Fruit fly (Drosophila melanogaster): ENCODE measurements around the gene Ccp84Af.

Gene Ccp84Af

DNA sequence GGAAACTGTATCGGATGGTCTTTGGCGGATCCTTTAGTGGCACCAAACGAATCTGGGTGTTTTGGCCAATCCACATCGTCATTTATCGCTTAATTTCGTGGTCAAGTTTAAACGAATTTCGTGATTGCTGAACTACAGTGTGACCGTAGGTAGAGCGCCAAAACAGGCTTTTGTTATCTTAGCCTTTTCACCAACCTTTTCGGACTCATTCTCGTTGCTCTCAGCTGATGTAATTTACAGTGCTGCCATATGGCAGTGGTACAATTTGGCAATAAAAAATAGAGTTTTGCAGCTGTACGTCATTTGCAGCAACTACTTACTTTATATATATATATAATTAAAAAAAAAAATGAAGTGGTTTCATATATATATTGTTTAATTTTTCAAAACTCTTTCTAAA, 30.1 kb downstream of the Ccp84Af start, which contains the start of gene agt (continued):
- 0 out of 2 replicates have a peak, but pooled peaks have one; percentile 35 for TF ChIP-seq bbx (GFP tag; IDR thresholded peaks at IDR 0.05; ENCODE audit: partially characterized antibody)
- no peak for TF ChIP-seq ttk (GFP tag; IDR thresholded peaks at IDR 0.05)
- TF ChIP-seq sima (GFP tag; optimal IDR thresholded peaks at IDR 0.05) = no peak
- no peak for TF ChIP-seq Mrtf (GFP tag; IDR thresholded peaks at IDR 0.05)
- TF ChIP-seq Asciz (GFP tag; optimal IDR thresholded peaks at IDR 0.05) = no peak
- no peak for TF ChIP-seq CG11247 (GFP tag; IDR thresholded peaks at IDR 0.05)
- peak; percentile 51 for TF ChIP-seq BEAF-32 (GFP tag; optimal IDR thresholded peaks at IDR 0.05)
- no peak for TF ChIP-seq dysf (GFP tag; IDR thresholded peaks at IDR 0.05)
- TF ChIP-seq Hmr (GFP tag; optimal IDR thresholded peaks at IDR 0.05) = peak; percentile 57
- no peak for TF ChIP-seq oc (tag; optimal IDR thresholded peaks at IDR 0.05)
- TF ChIP-seq CG33213 (GFP tag; optimal IDR thresholded peaks at IDR 0.05) = peak; percentile 26
- no peak for TF ChIP-seq bab2 (GFP tag; optimal IDR thresholded peaks at IDR 0.05)
- peak; percentile 30 for TF ChIP-seq CG13894 (tag; optimal IDR thresholded peaks at IDR 0.05)
- TF ChIP-seq Lhr (GFP tag; optimal IDR thresholded peaks at IDR 0.05) = peak; percentile 82
- no peak for TF ChIP-seq unpg (GFP tag; optimal IDR thresholded peaks at IDR 0.05)
- peak; percentile 3 for TF ChIP-seq Nf-YB (GFP tag; optimal IDR thresholded peaks at IDR 0.05)
- no peak for TF ChIP-seq CG11398 (GFP tag; optimal IDR thresholded peaks at IDR 0.05)
- no peak for TF ChIP-seq psq (GFP tag; optimal IDR thresholded peaks at IDR 0.05)
- TF ChIP-seq CG14050 (GFP tag; IDR thresholded peaks at IDR 0.05) = no peak
- peak; percentile 37; the same call in 1 of the 2 replicates for TF ChIP-seq Bgb (GFP tag; IDR thresholded peaks at IDR 0.05; ENCODE audit: partially characterized antibody)
- peak; percentile 39 for TF ChIP-seq CG11504 (tag; optimal IDR thresholded peaks at IDR 0.05)
- TF ChIP-seq kni (GFP tag; optimal IDR thresholded peaks at IDR 0.05) = no peak
- no peak for TF ChIP-seq CG5180 (GFP tag; optimal IDR thresholded peaks at IDR 0.05)
- TF ChIP-seq CG14667 (GFP tag; IDR thresholded peaks at IDR 0.05) = no peak
- no peak for TF ChIP-seq da (GFP tag; optimal IDR thresholded peaks at IDR 0.05)
- TF ChIP-seq CG2199 (GFP tag; IDR thresholded peaks at IDR 0.05) = 0 out of 3 replicates have a peak, but pooled peaks have one; percentile 60

DNA sequence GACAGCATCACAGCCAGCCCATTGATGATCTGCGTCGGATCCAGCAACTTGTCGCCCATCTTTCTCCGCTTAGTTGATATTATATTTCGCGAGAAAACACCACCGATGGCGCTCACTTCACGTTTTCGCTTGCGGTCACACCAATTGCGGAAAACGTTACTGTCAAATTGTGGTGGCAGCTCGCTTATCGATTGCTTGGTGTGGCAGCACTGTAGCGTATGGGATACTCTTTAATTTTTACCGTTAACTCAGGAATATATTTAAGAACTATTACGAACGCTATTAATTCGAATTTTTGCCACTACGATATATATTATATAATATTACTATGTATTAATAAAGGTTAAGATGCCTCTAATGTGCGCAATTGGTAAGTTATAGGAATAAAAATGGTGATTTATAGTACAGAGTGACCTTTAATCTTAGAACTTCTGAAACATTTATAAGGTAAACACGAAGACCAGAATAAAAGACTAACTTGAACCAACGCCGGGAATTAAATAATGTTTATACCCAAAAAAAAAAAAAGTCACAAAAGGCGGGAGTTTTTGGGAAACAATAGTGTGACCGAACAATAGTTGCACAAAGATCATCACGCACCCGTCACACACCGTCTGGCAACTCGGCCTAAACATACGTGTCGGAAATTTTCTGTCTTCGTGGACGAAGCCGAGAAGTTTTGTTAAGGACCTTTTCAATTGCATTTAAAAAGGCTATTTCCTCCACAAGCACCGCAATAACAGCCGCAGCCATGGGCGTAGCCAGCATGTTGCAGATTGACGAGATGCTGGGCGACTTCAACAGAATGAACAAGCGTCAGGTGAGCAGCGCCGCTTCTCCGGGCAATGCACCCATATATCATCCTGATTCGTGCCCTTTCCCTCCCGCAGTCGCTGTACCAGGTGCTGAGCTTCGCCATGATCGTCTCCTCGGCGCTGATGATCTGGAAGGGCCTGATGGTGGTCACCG, 32.5 kb downstream of the Ccp84Af start, which contains the start of the genes CG1307 and twr:
Gene CG1307, minus strand, starts transcription at position 165 of the 969 bp plus-strand sequence.
Gene twr, plus strand, starts transcription at position 605 of the 969 bp plus-strand sequence.
- TF ChIP-seq CG17612 (GFP tag; IDR thresholded peaks at IDR 0.05) (no peak), H2.0 (GFP tag; IDR thresholded peaks at IDR 0.05) (0 out of 2 replicates have a peak, but pooled peaks have one; percentile 12), CG4424 (GFP tag; optimal IDR thresholded peaks at IDR 0.05) (no peak), croc (GFP tag; conservative IDR thresholded peaks at IDR 0.05) (no peak), Dp (GFP tag; optimal IDR thresholded peaks at IDR 0.05) (peak; percentile 70), MESR4 (GFP tag; optimal IDR thresholded peaks at IDR 0.05) (peak; percentile 85), CG11456 (GFP tag; IDR thresholded peaks at IDR 0.05) (peak; percentile 60; the same call in 1 of the 3 replicates), CG11247 (GFP tag; IDR thresholded peaks at IDR 0.05) (no peak), CG2120 (GFP tag; optimal IDR thresholded peaks at IDR 0.05) (peak; percentile 7), kay (GFP tag; optimal IDR thresholded peaks at IDR 0.05) (no peak), CG10267 (tag; optimal IDR thresholded peaks at IDR 0.05) (peak; percentile 55), C15 (GFP tag; IDR thresholded peaks at IDR 0.05) (no peak), Bgb (GFP tag; IDR thresholded peaks at IDR 0.05; ENCODE audit: partially characterized antibody) (peak; percentile 29), CG11093 (GFP tag; IDR thresholded peaks at IDR 0.05) (0 out of 3 replicates have a peak, but pooled peaks have one; percentile 26), Gug (GFP tag; IDR thresholded peaks at IDR 0.05) (no peak), CG8924 (tag; optimal IDR thresholded peaks at IDR 0.05) (peak; percentile 18), phol (tag; optimal IDR thresholded peaks at IDR 0.05) (peak; percentile 68), onecut (GFP tag; IDR thresholded peaks at IDR 0.05) (peak; percentile 74), insv (GFP tag; optimal IDR thresholded peaks at IDR 0.05) (peak in 1 of 2 experiments; percentile 19), tna (GFP tag; IDR thresholded peaks at IDR 0.05; ENCODE audit: partially characterized antibody) (no peak), sima (GFP tag; optimal IDR thresholded peaks at IDR 0.05) (no peak), CG6813 (GFP tag; optimal IDR thresholded peaks at IDR 0.05) (peak; percentile 10), nmo (GFP tag; optimal IDR thresholded peaks at IDR 0.05) (peak; percentile 62), trh (GFP tag; optimal IDR thresholded peaks at IDR 0.05) (no peak)
